Worm (Caenorhabditis elegans) whole organism, L1 larva: ENCODE measurements around the gene pac-1.

Source experiments
- fkh-10 ChIP-seq: sonication (generic microtip); optimal IDR thresholded peaks from 2 replicates; lab custom pipeline; 2017; ENCODE audit warnings: missing biosample characterization, missing genetic modification reagents, missing genetic modification characterization
- fkh-8 ChIP-seq: sonication (generic microtip); optimal IDR thresholded peaks from 2 replicates; lab custom pipeline; 2016; ENCODE audit warnings: mild to moderate bottlenecking, missing genetic modification characterization, missing compliant biosample characterization
- jun-1 ChIP-seq: fragments of 150-350 bp; optimal IDR thresholded peaks from 2 replicates; lab custom pipeline; 2014; ENCODE audit warnings: missing biosample characterization, missing genetic modification reagents, missing genetic modification characterization
- lin-13 ChIP-seq: fragments of 150-350 bp; optimal IDR thresholded peaks from 2 replicates; lab custom pipeline; 2014; ENCODE audit warnings: missing biosample characterization, missing genetic modification reagents, missing genetic modification characterization
- lin-14 ChIP-seq: fragments of 200-800 bp; sonication (Bioruptor generic); optimal IDR thresholded peaks from 2 replicates; lab custom pipeline; 2018; ENCODE audit warnings: mild to moderate bottlenecking, missing genetic modification characterization, moderate library complexity, missing compliant biosample characterization
- mdl-1 ChIP-seq, 2 experiments: fragments of 150-350 bp; optimal IDR thresholded peaks; 2 replicates each; lab custom pipeline; 2014 to 2017; ENCODE audit warnings: missing biosample characterization in 2 of 2, missing genetic modification characterization in 2 of 2, inconsistent platforms in 1 of 2
- mep-1 ChIP-seq: fragments of 150-350 bp; optimal IDR thresholded peaks from 2 replicates; lab custom pipeline; 2014; ENCODE audit warnings: missing biosample characterization, missing genetic modification characterization
- nhr-28 ChIP-seq: fragments of 150-350 bp; optimal IDR thresholded peaks from 2 replicates; lab custom pipeline; 2014; ENCODE audit warnings: missing biosample characterization, missing genetic modification characterization
- pqm-1 ChIP-seq: sonication (generic microtip); optimal IDR thresholded peaks from 3 replicates; lab custom pipeline; 2017; ENCODE audit warnings: missing biosample characterization, missing genetic modification characterization
- skn-1 ChIP-seq: fragments of 150-350 bp; optimal IDR thresholded peaks from 2 replicates; lab custom pipeline; 2014; ENCODE audit warnings: missing biosample characterization, missing genetic modification characterization
- snpc-4 ChIP-seq: fragments of 150-350 bp; optimal IDR thresholded peaks from 2 replicates; lab custom pipeline; 2014; ENCODE audit warnings: missing biosample characterization, missing genetic modification characterization
- unc-30 ChIP-seq: sonication (generic microtip); optimal IDR thresholded peaks from 2 replicates; lab custom pipeline; 2017; ENCODE audit warnings: missing biosample characterization, missing genetic modification characterization
- unc-62 ChIP-seq: fragments of 150-350 bp; optimal IDR thresholded peaks from 2 replicates; lab custom pipeline; 2014; ENCODE audit warnings: missing biosample characterization, missing genetic modification reagents, missing genetic modification characterization

DNA sequence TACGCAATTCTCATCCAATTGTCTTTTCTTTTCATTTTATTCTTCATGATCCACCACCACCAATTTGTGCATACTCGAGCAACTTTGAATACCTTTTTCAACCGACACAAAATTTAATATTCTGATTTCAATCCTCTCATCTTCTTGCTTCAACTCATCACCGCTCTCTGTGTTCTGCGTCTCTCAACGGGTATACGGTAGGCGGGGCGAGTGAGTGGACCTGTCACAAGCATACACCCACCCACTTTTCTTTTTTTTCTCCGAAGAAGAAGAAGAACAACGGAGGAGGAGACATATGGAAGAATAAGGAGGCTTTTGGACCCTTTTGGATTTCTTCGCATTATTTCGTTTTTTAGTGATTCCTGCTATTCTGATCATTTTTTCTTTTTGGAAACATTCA lies 33.4 kb upstream of the pac-1 start:
- no peak for TF ChIP-seq snpc-4 (tag; lab: Kevin White, UChicago)
- TF ChIP-seq lin-13 (GFP tag; lab: Kevin White, UChicago), result no peak
- TF ChIP-seq fkh-10, result no peak
- TF ChIP-seq lin-14, result no peak
- TF ChIP-seq fkh-8 (tag; lab: Kevin White, UChicago), result no peak
- TF ChIP-seq pqm-1 (tag; lab: Kevin White, UChicago), result no peak
- TF ChIP-seq jun-1, result no peak
- TF ChIP-seq mdl-1 (tag; optimal IDR thresholded peaks at IDR 0.05; lab: Kevin White, UChicago), result no peak
- TF ChIP-seq skn-1 (tag; lab: Kevin White, UChicago), result no peak
- TF ChIP-seq unc-30 (tag; lab: Kevin White, UChicago), result no peak
- no peak for TF ChIP-seq mep-1 (tag; lab: Kevin White, UChicago)
- TF ChIP-seq nhr-28 (tag; lab: Kevin White, UChicago), result no peak
- TF ChIP-seq unc-62 (GFP tag; lab: Kevin White, UChicago), result no peak
